Worm (Caenorhabditis elegans) whole organism, L4 larva: Measurements from ENCODE around the gene eral-1.
A peak's percentile ranks its signal among the peaks of the same experiment; 100 is the strongest.

Experiments
- F44E2.7 ChIP-seq: fragments of 200-800 bp; sonication (Bioruptor generic); IDR thresholded peaks from 2 replicates; pipeline ENCODE4 v2.1.2; 2022; ENCODE audit warnings: missing genetic modification characterization, missing compliant biosample characterization
- F49E8.2 ChIP-seq: sonication (generic microtip); optimal IDR thresholded peaks from 2 replicates; lab custom pipeline; 2016; ENCODE audit warnings: missing compliant biosample characterization, mild to moderate bottlenecking, missing genetic modification characterization, borderline replicate concordance
- R02D3.7 ChIP-seq: fragments of 150-350 bp; sonication (generic microtip); optimal IDR thresholded peaks from 3 replicates; lab custom pipeline; 2014; ENCODE audit warnings: missing biosample characterization, missing genetic modification characterization
- T20F7.1 ChIP-seq: fragments of 200-800 bp; sonication (Bioruptor generic); optimal IDR thresholded peaks from 2 replicates; lab custom pipeline; 2018; ENCODE audit warnings: mild to moderate bottlenecking, missing genetic modification characterization, missing compliant biosample characterization
- aha-1 ChIP-seq: fragments of 150-350 bp; peaks from one replicate; lab custom pipeline; 2014; ENCODE audit warnings: missing biosample characterization, missing genetic modification characterization
- ama-1 ChIP-seq: fragments of 150-350 bp; optimal IDR thresholded peaks from 2 replicates; lab custom pipeline; 2014; ENCODE audit warnings: inconsistent platforms, mixed read lengths
- arid-1 ChIP-seq: fragments of 200-800 bp; sonication (Bioruptor generic); conservative IDR thresholded peaks from 2 replicates; pipeline ENCODE4 v1.3.6; 2022; ENCODE audit warnings: missing genetic modification reagents, missing genetic modification characterization, missing compliant biosample characterization
- ceh-20 ChIP-seq: fragments of 200-800 bp; sonication (Bioruptor generic); IDR thresholded peaks from 2 replicates; pipeline ENCODE4 v1.3.6; 2022; ENCODE audit warnings: missing genetic modification reagents, missing genetic modification characterization, missing compliant biosample characterization
- ceh-32 ChIP-seq: sonication (generic microtip); optimal IDR thresholded peaks from 2 replicates; lab custom pipeline; 2016; ENCODE audit warnings: mild to moderate bottlenecking, missing genetic modification characterization, missing compliant biosample characterization; ENCODE audit not compliant: poor library complexity
- ceh-82 ChIP-seq: sonication (generic microtip); optimal IDR thresholded peaks from 2 replicates; lab custom pipeline; 2017; ENCODE audit warnings: missing biosample characterization, missing genetic modification characterization
- cey-2 ChIP-seq: sonication (generic microtip); optimal IDR thresholded peaks from 3 replicates; lab custom pipeline; 2017; ENCODE audit warnings: missing genetic modification characterization, mild to moderate bottlenecking, missing compliant biosample characterization, antibody characterized with exemption, borderline replicate concordance; ENCODE audit not compliant: insufficient read depth
- daf-12 ChIP-seq: fragments of 150-350 bp; optimal IDR thresholded peaks from 2 replicates; lab custom pipeline; 2014; ENCODE audit warnings: missing biosample characterization, missing genetic modification reagents, missing genetic modification characterization
- daf-16 ChIP-seq, 3 experiments: sonication (generic microtip); optimal IDR thresholded peaks; 2 replicates each; lab custom pipeline; 2016 to 2017; ENCODE audit warnings: missing genetic modification characterization in 3 of 3, missing genetic modification reagents in 3 of 3, mild to moderate bottlenecking in 2 of 3, missing compliant biosample characterization in 2 of 3, missing biosample characterization in 1 of 3, moderate library complexity in 1 of 3
- daf-8 ChIP-seq: fragments of 200-800 bp; sonication (Bioruptor generic); IDR thresholded peaks from 2 replicates; pipeline ENCODE4 v1.3.6; 2022; ENCODE audit warnings: missing genetic modification characterization, missing compliant biosample characterization
- dmd-6 ChIP-seq: fragments of 200-800 bp; sonication (Bioruptor generic); IDR thresholded peaks from 2 replicates; pipeline ENCODE4 v1.3.6; 2022; ENCODE audit warnings: missing genetic modification reagents, missing genetic modification characterization, missing compliant biosample characterization
- dve-1 ChIP-seq: sonication (generic microtip); optimal IDR thresholded peaks from 2 replicates; lab custom pipeline; 2017; ENCODE audit warnings: antibody characterized with exemption, mild to moderate bottlenecking, missing genetic modification characterization, missing compliant biosample characterization; ENCODE audit not compliant: insufficient read depth
- egl-27 ChIP-seq: sonication (generic microtip); optimal IDR thresholded peaks from 3 replicates; lab custom pipeline; 2017; ENCODE audit warnings: missing biosample characterization, missing genetic modification reagents, missing genetic modification characterization
- fos-1 ChIP-seq: fragments of 150-350 bp; optimal IDR thresholded peaks from 2 replicates; lab custom pipeline; 2014; ENCODE audit warnings: missing biosample characterization, missing genetic modification characterization
- gei-8 ChIP-seq: fragments of 200-800 bp; sonication (Bioruptor generic); optimal IDR thresholded peaks from 2 replicates; lab custom pipeline; 2018; ENCODE audit warnings: mild to moderate bottlenecking, missing genetic modification characterization, missing compliant biosample characterization
- hif-1 ChIP-seq, 2 experiments: sonication (generic microtip); optimal IDR thresholded peaks; 2 replicates each; lab custom pipeline; 2016 to 2017; ENCODE audit warnings: missing compliant biosample characterization in 2 of 2, missing genetic modification characterization in 2 of 2, missing genetic modification reagents in 2 of 2, missing genotype in 2 of 2, mild to moderate bottlenecking in 1 of 2
- hlh-11 ChIP-seq: fragments of 200-800 bp; sonication (Bioruptor generic); optimal IDR thresholded peaks from 2 replicates; lab custom pipeline; 2018; ENCODE audit warnings: mild to moderate bottlenecking, missing genetic modification characterization, missing compliant biosample characterization
- hlh-30 ChIP-seq: sonication (generic microtip); optimal IDR thresholded peaks from 2 replicates; lab custom pipeline; 2017; ENCODE audit warnings: antibody characterized with exemption, mild to moderate bottlenecking, missing genetic modification characterization, missing compliant biosample characterization; ENCODE audit not compliant: insufficient read depth
- lin-1 ChIP-seq: fragments of 200-800 bp; sonication (Bioruptor generic); IDR thresholded peaks from 2 replicates; pipeline ENCODE4 v1.3.6; 2022; ENCODE audit warnings: missing genetic modification reagents, missing genetic modification characterization, missing compliant biosample characterization
- lin-13 ChIP-seq: fragments of 150-350 bp; optimal IDR thresholded peaks from 2 replicates; lab custom pipeline; 2014; ENCODE audit warnings: missing biosample characterization, missing genetic modification reagents, missing genetic modification characterization
- lin-38 ChIP-seq: fragments of 200-800 bp; sonication (Bioruptor generic); IDR thresholded peaks from 2 replicates; pipeline ENCODE4 v1.3.6; 2022; ENCODE audit warnings: missing genetic modification reagents, missing genetic modification characterization, missing compliant biosample characterization
- lsy-2 ChIP-seq, 2 experiments: fragments of 150-350 bp in 1 of 2; sonication (generic microtip) in 1 of 2; optimal IDR thresholded peaks; 2 replicates each; lab custom pipeline; 2014 to 2017; ENCODE audit warnings: missing biosample characterization in 2 of 2, missing genetic modification characterization in 2 of 2
- mdl-1 ChIP-seq, 2 experiments: fragments of 150-350 bp in 1 of 2; sonication (generic microtip) in 1 of 2; optimal IDR thresholded peaks; 2 replicates each; lab custom pipeline; 2014 to 2017; ENCODE audit warnings: missing biosample characterization in 2 of 2, missing genetic modification characterization in 2 of 2
- mep-1 ChIP-seq: fragments of 150-350 bp; sonication (generic microtip); optimal IDR thresholded peaks from 3 replicates; lab custom pipeline; 2014; ENCODE audit warnings: missing biosample characterization, missing genetic modification characterization
- mes-2 ChIP-seq: sonication (generic microtip); optimal IDR thresholded peaks from 2 replicates; lab custom pipeline; 2016; ENCODE audit warnings: missing genotype, mild to moderate bottlenecking, missing genetic modification characterization, missing compliant biosample characterization; ENCODE audit not compliant: poor library complexity, severe bottlenecking
- mxl-3 ChIP-seq: fragments of 200-800 bp; sonication (Bioruptor generic); optimal IDR thresholded peaks from 2 replicates; lab custom pipeline; 2018; ENCODE audit warnings: mild to moderate bottlenecking, missing genetic modification characterization, missing compliant biosample characterization
- nhr-11 ChIP-seq: fragments of 150-350 bp; optimal IDR thresholded peaks from 2 replicates; lab custom pipeline; 2014; ENCODE audit warnings: missing biosample characterization, missing genetic modification characterization
- nhr-237 ChIP-seq: sonication (generic microtip); optimal IDR thresholded peaks from 2 replicates; lab custom pipeline; 2017; ENCODE audit warnings: missing biosample characterization, missing genetic modification characterization
- nhr-28 ChIP-seq: fragments of 150-350 bp; optimal IDR thresholded peaks from 2 replicates; lab custom pipeline; 2014; ENCODE audit warnings: missing biosample characterization, missing genetic modification characterization
- nhr-77 ChIP-seq: fragments of 150-350 bp; optimal IDR thresholded peaks from 2 replicates; lab custom pipeline; 2014; ENCODE audit warnings: missing biosample characterization, missing genetic modification characterization
- pqm-1 ChIP-seq: sonication (generic microtip); optimal IDR thresholded peaks from 2 replicates; lab custom pipeline; 2017; ENCODE audit warnings: missing biosample characterization, missing genetic modification characterization
- saeg-2 ChIP-seq: fragments of 200-800 bp; sonication (Bioruptor generic); IDR thresholded peaks from 2 replicates; pipeline ENCODE4 v1.3.6; 2022; ENCODE audit warnings: missing genetic modification reagents, missing genetic modification characterization, missing compliant biosample characterization
- tra-1 ChIP-seq: fragments of 200-800 bp; sonication (Bioruptor generic); IDR thresholded peaks from 2 replicates; pipeline ENCODE4 v1.3.6; 2022; ENCODE audit warnings: missing genetic modification reagents, missing genetic modification characterization, missing compliant biosample characterization
- unc-62 ChIP-seq, 3 experiments: fragments of 150-350 bp in 1 of 3; sonication (generic microtip); optimal IDR thresholded peaks in 2 of 3; peaks in 1 of 3; 1 replicate in 1 of 3; 2 replicates in 2 of 3; lab custom pipeline; 2014 to 2017; ENCODE audit warnings: missing biosample characterization in 3 of 3, missing genetic modification characterization in 3 of 3, missing genetic modification reagents in 3 of 3, missing genotype in 1 of 3
- zag-1 ChIP-seq: fragments of 150-350 bp; optimal IDR thresholded peaks from 2 replicates; lab custom pipeline; 2014; ENCODE audit warnings: missing biosample characterization, missing genetic modification characterization
- zfp-3 ChIP-seq: fragments of 200-800 bp; sonication (Bioruptor generic); conservative IDR thresholded peaks from 2 replicates; pipeline ENCODE4 v1.3.6; 2022; ENCODE audit warnings: missing genetic modification reagents, missing genetic modification characterization, missing compliant biosample characterization

The eral-1 gene

ce11 chrII:9605954-9606353, 16.4 kb upstream of the eral-1 start (continued):
- TF ChIP-seq ceh-20 (GFP tag; lab: Robert Waterston, UW): no peak
- no peak for TF ChIP-seq cey-2
- no peak for TF ChIP-seq pqm-1 (tag; lab: Kevin White, UChicago)
- TF ChIP-seq daf-12 (tag; lab: Kevin White, UChicago): no peak

DNA sequence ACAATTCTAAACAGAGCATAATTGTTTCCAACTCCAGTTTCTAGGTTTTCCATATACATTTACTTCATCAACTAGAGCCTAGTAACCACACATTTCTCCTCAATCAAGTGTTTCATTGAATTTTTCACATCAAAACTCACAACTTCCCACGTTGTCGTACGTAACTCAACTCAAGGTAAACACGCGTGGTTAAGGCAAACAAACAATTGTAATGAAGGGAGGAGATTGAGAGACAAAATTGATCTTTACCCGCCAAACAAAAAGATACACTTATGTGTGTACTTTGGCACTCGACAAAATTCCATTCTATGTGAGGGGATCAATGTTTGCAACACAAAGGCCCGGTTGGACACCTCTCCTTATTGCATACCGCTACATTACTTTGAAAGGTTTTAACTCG, 15.8 kb upstream of the eral-1 start, which contains the start of gene nhr-19:
TSS of gene nhr-19 (minus strand) at position 191 of the 400 bp plus-strand sequence.
- TF ChIP-seq nhr-11 (tag; lab: Kevin White, UChicago) (peak; percentile 74), lin-13 (no peak), daf-16 (GFP tag; optimal IDR thresholded peaks at IDR 0.05; lab: Kevin White, UChicago) (no peak), daf-16 (tag; optimal IDR thresholded peaks at IDR 0.05; lab: Kevin White, UChicago) (peak; percentile 63), unc-62 (GFP tag; optimal IDR thresholded peaks at IDR 0.05 in 1 of 2; lab: Kevin White, UChicago) (peak in 1 of 2 experiments; percentile 88), unc-62 (tag; optimal IDR thresholded peaks at IDR 0.05; lab: Kevin White, UChicago) (no peak), lin-38 (no peak), mxl-3 (GFP tag; lab: Kevin White, UChicago) (peak; percentile 33), aha-1 (tag; lab: Kevin White, UChicago) (peak; percentile 72), nhr-28 (peak; percentile 23), daf-8 (GFP tag; lab: Robert Waterston, UW) (no peak), egl-27 (tag; lab: Kevin White, UChicago) (no peak)

- TF ChIP-seq saeg-2 (GFP tag; lab: Robert Waterston, UW): no peak
- peak; percentile 25 for TF ChIP-seq hlh-30 (tag; lab: Kevin White, UChicago)
- TF ChIP-seq daf-16 (GFP tag; optimal IDR thresholded peaks at IDR 0.05; lab: Kevin White, UChicago): no peak
- peak; percentile 47 for TF ChIP-seq daf-16 (tag; optimal IDR thresholded peaks at IDR 0.05; lab: Kevin White, UChicago)
- TF ChIP-seq nhr-28: peak; percentile 40
- peak; percentile 15 for TF ChIP-seq nhr-77 (tag; lab: Kevin White, UChicago)
- peak; percentile 52; the same call in 1 of the 2 replicates for TF ChIP-seq dmd-6 (GFP tag; lab: Robert Waterston, UW)
- TF ChIP-seq lsy-2 (tag; optimal IDR thresholded peaks at IDR 0.05; lab: Kevin White, UChicago): peak in 1 of 2 experiments; percentile 4
- peak; percentile 37 for TF ChIP-seq pqm-1 (tag; lab: Kevin White, UChicago)
- no peak for TF ChIP-seq fos-1 (tag; lab: Kevin White, UChicago)
- no peak for TF ChIP-seq nhr-11 (tag; lab: Kevin White, UChicago)
These were observed 15.1 kb upstream of the eral-1 start for ce11 chrII:9604685-9605084.

ce11 chrII:9604063-9604462, 14.5 kb upstream of the eral-1 start:
- TF ChIP-seq zfp-3 (no peak), arid-1 (GFP tag; lab: Robert Waterston, UW) (no peak), mep-1 (peak; percentile 6), lin-1 (GFP tag; lab: Robert Waterston, UW) (peak; percentile 31; the same call in 1 of the 2 replicates), gei-8 (GFP tag; lab: Kevin White, UChicago) (no peak), mdl-1 (tag; optimal IDR thresholded peaks at IDR 0.05; lab: Kevin White, UChicago) (peak in 1 of 2 experiments; percentile 41), F49E8.2 (tag; lab: Kevin White, UChicago) (no peak), hlh-30 (tag; lab: Kevin White, UChicago) (peak; percentile 24), cey-2 (no peak), T20F7.1 (no peak), mxl-3 (GFP tag; lab: Kevin White, UChicago) (peak; percentile 34), hlh-11 (tag; lab: Kevin White, UChicago) (peak; percentile 47), aha-1 (tag; lab: Kevin White, UChicago) (peak; percentile 58), dve-1 (tag; lab: Kevin White, UChicago) (peak; percentile 73), tra-1 (GFP tag; lab: Robert Waterston, UW) (0 out of 2 replicates have a peak, but pooled peaks have one; percentile 28), nhr-28 (peak; percentile 82), ceh-82 (tag; lab: Kevin White, UChicago) (no peak), saeg-2 (GFP tag; lab: Robert Waterston, UW) (no peak), F44E2.7 (GFP tag; lab: Robert Waterston, UW) (no peak), hif-1 (tag; optimal IDR thresholded peaks at IDR 0.05; lab: Kevin White, UChicago) (peak in 1 of 2 experiments; percentile 15), ama-1 (no peak), R02D3.7 (tag; lab: Kevin White, UChicago) (no peak), zag-1 (tag; lab: Kevin White, UChicago) (no peak), unc-62 (GFP tag; optimal IDR thresholded peaks at IDR 0.05 in 1 of 2; lab: Kevin White, UChicago) (peak in 1 of 2 experiments; percentile 69), unc-62 (tag; optimal IDR thresholded peaks at IDR 0.05; lab: Kevin White, UChicago) (no peak), ceh-32 (tag; lab: Kevin White, UChicago) (no peak), mes-2 (tag; lab: Kevin White, UChicago) (peak; percentile 30), daf-16 (GFP tag; optimal IDR thresholded peaks at IDR 0.05; lab: Kevin White, UChicago) (no peak), daf-16 (tag; optimal IDR thresholded peaks at IDR 0.05; lab: Kevin White, UChicago) (peak; percentile 61), dmd-6 (GFP tag; lab: Robert Waterston, UW) (peak; percentile 72), nhr-237 (no peak)
